Worm (Caenorhabditis elegans) whole organism, mixed stage, embryonic: Measurements from ENCODE around the gene C50F4.16.
A peak's percentile ranks its signal among the peaks of the same experiment; 100 is the strongest.

ENCODE experiments used
- M03D4.4 ChIP-seq: sonication (generic microtip); optimal IDR thresholded peaks from 2 replicates; lab custom pipeline; 2017; ENCODE audit warnings: mild to moderate bottlenecking, missing genetic modification characterization, missing compliant biosample characterization
- bed-3 ChIP-seq: fragments of 200-800 bp; sonication (Bioruptor generic); optimal IDR thresholded peaks from 3 replicates; lab custom pipeline; 2018; ENCODE audit warnings: mild to moderate bottlenecking, missing genetic modification characterization, moderate library complexity, missing compliant biosample characterization
- blmp-1 ChIP-seq: fragments of 150-350 bp; optimal IDR thresholded peaks from 2 replicates; lab custom pipeline; 2014; ENCODE audit warnings: missing biosample characterization, missing genetic modification characterization
- ceh-39 ChIP-seq: fragments of 150-350 bp; optimal IDR thresholded peaks from 2 replicates; lab custom pipeline; 2014; ENCODE audit warnings: missing biosample characterization, missing genetic modification characterization
- ceh-43 ChIP-seq: fragments of 200-800 bp; sonication (Bioruptor generic); optimal IDR thresholded peaks from 2 replicates; lab custom pipeline; 2018; ENCODE audit warnings: mild to moderate bottlenecking, missing genetic modification characterization, moderate library complexity, missing compliant biosample characterization
- ceh-83 ChIP-seq: fragments of 200-800 bp; sonication (Bioruptor generic); optimal IDR thresholded peaks from 2 replicates; lab custom pipeline; 2018; ENCODE audit warnings: mild to moderate bottlenecking, missing genetic modification characterization, missing compliant biosample characterization
- ces-1 ChIP-seq: fragments of 150-350 bp; optimal IDR thresholded peaks from 2 replicates; lab custom pipeline; 2014; ENCODE audit warnings: missing biosample characterization, missing genetic modification reagents, missing genetic modification characterization
- cnd-1 ChIP-seq: fragments of 200-800 bp; sonication (Bioruptor generic); optimal IDR thresholded peaks from 2 replicates; lab custom pipeline; 2018; ENCODE audit warnings: mild to moderate bottlenecking, missing genetic modification characterization, missing compliant biosample characterization
- drap-1 ChIP-seq: fragments of 200-800 bp; sonication (Bioruptor generic); optimal IDR thresholded peaks from 3 replicates; lab custom pipeline; 2018; ENCODE audit warnings: mild to moderate bottlenecking, missing genetic modification characterization, missing compliant biosample characterization
- elt-1 ChIP-seq: sonication (generic microtip); optimal IDR thresholded peaks from 2 replicates; lab custom pipeline; 2017; ENCODE audit warnings: missing genetic modification characterization, mild to moderate bottlenecking, missing compliant biosample characterization, antibody characterized with exemption, moderate library complexity, borderline replicate concordance; ENCODE audit not compliant: insufficient read depth
- elt-3 ChIP-seq: fragments of 150-350 bp; optimal IDR thresholded peaks from 2 replicates; lab custom pipeline; 2014; ENCODE audit warnings: missing biosample characterization, missing genetic modification characterization
- flh-1 ChIP-seq: fragments of 200-800 bp; sonication (Bioruptor generic); optimal IDR thresholded peaks from 2 replicates; lab custom pipeline; 2018; ENCODE audit warnings: mild to moderate bottlenecking, missing genetic modification characterization, moderate library complexity, missing compliant biosample characterization
- ham-2 ChIP-seq: fragments of 200-800 bp; sonication (Bioruptor generic); optimal IDR thresholded peaks from 2 replicates; lab custom pipeline; 2018; ENCODE audit warnings: mild to moderate bottlenecking, missing genetic modification characterization, missing compliant biosample characterization
- hlh-1 ChIP-seq: fragments of 150-350 bp; optimal IDR thresholded peaks from 2 replicates; lab custom pipeline; 2014; ENCODE audit warnings: missing biosample characterization, missing genetic modification reagents, missing genetic modification characterization
- lin-13 ChIP-seq: fragments of 150-350 bp; optimal IDR thresholded peaks from 2 replicates; lab custom pipeline; 2014; ENCODE audit warnings: missing biosample characterization, missing genetic modification characterization
- lin-32 ChIP-seq: fragments of 200-800 bp; sonication (Bioruptor generic); optimal IDR thresholded peaks from 2 replicates; lab custom pipeline; 2018; ENCODE audit warnings: mild to moderate bottlenecking, missing genetic modification characterization, missing compliant biosample characterization
- lsy-2 ChIP-seq: fragments of 150-350 bp; optimal IDR thresholded peaks from 2 replicates; lab custom pipeline; 2014; ENCODE audit warnings: missing biosample characterization, missing genetic modification characterization
- mab-5 ChIP-seq: fragments of 150-350 bp; optimal IDR thresholded peaks from 2 replicates; lab custom pipeline; 2014; ENCODE audit warnings: missing biosample characterization, missing genetic modification characterization
- mep-1 ChIP-seq: fragments of 150-350 bp; optimal IDR thresholded peaks from 2 replicates; lab custom pipeline; 2017; ENCODE audit warnings: missing biosample characterization, missing genetic modification reagents, missing genetic modification characterization, inconsistent platforms
- mls-2 ChIP-seq: sonication (generic microtip); optimal IDR thresholded peaks from 2 replicates; lab custom pipeline; 2016; ENCODE audit warnings: mild to moderate bottlenecking, missing genetic modification characterization, moderate library complexity, missing compliant biosample characterization
- nhr-12 ChIP-seq: fragments of 150-350 bp; optimal IDR thresholded peaks from 2 replicates; lab custom pipeline; 2014; ENCODE audit warnings: missing biosample characterization, missing genetic modification characterization
- nhr-2 ChIP-seq: fragments of 150-350 bp; optimal IDR thresholded peaks from 2 replicates; lab custom pipeline; 2014; ENCODE audit warnings: missing biosample characterization, missing genetic modification characterization
- nhr-237 ChIP-seq: fragments of 150-350 bp; optimal IDR thresholded peaks from 2 replicates; lab custom pipeline; 2014; ENCODE audit warnings: missing biosample characterization, missing genetic modification characterization
- nhr-28 ChIP-seq: fragments of 150-350 bp; optimal IDR thresholded peaks from 2 replicates; lab custom pipeline; 2014; ENCODE audit warnings: missing biosample characterization, missing genetic modification characterization
- nhr-76 ChIP-seq: sonication (generic microtip); optimal IDR thresholded peaks from 2 replicates; lab custom pipeline; 2017; ENCODE audit warnings: missing biosample characterization, missing genetic modification characterization
- pha-4 ChIP-seq: fragments of 150-350 bp; optimal IDR thresholded peaks from 2 replicates; lab custom pipeline; 2018; ENCODE audit warnings: missing biosample characterization, missing genetic modification reagents, missing genetic modification characterization
- sem-2 ChIP-seq: fragments of 200-800 bp; sonication (Bioruptor generic); optimal IDR thresholded peaks from 2 replicates; lab custom pipeline; 2018; ENCODE audit warnings: mild to moderate bottlenecking, missing genetic modification characterization, missing compliant biosample characterization
- snpc-4 ChIP-seq: fragments of 150-350 bp; optimal IDR thresholded peaks from 2 replicates; lab custom pipeline; 2014; ENCODE audit warnings: missing biosample characterization, missing genetic modification characterization
- sptf-1 ChIP-seq: sonication (generic microtip); optimal IDR thresholded peaks from 2 replicates; lab custom pipeline; 2017; ENCODE audit warnings: mild to moderate bottlenecking, missing genetic modification characterization, moderate library complexity, missing compliant biosample characterization
- tbx-8 ChIP-seq: fragments of 200-800 bp; sonication (Bioruptor generic); optimal IDR thresholded peaks from 2 replicates; lab custom pipeline; 2018; ENCODE audit warnings: mild to moderate bottlenecking, missing genetic modification characterization, moderate library complexity, missing compliant biosample characterization
- unc-120 ChIP-seq: sonication (generic microtip); optimal IDR thresholded peaks from 2 replicates; lab custom pipeline; 2017; ENCODE audit warnings: missing genetic modification characterization, missing compliant biosample characterization; ENCODE audit not compliant: poor library complexity, severe bottlenecking
- unc-39 ChIP-seq: fragments of 150-350 bp; optimal IDR thresholded peaks from 2 replicates; lab custom pipeline; 2014; ENCODE audit warnings: missing biosample characterization, missing genetic modification characterization
- unc-62 ChIP-seq: fragments of 150-350 bp; optimal IDR thresholded peaks from 2 replicates; lab custom pipeline; 2014; ENCODE audit warnings: missing biosample characterization, missing genetic modification reagents, missing genetic modification characterization
- zip-8 ChIP-seq: fragments of 150-350 bp; optimal IDR thresholded peaks from 2 replicates; lab custom pipeline; 2014; ENCODE audit warnings: missing biosample characterization, missing genetic modification characterization
- ztf-11 ChIP-seq: fragments of 150-350 bp; optimal IDR thresholded peaks from 2 replicates; lab custom pipeline; 2014; ENCODE audit warnings: missing biosample characterization, missing genetic modification characterization

C50F4.16 gene

ce11 chrV:9544176-9544632 is 2.8 kb upstream of the C50F4.16 start, which contains the start of gene mdf-1:
Gene mdf-1 (minus strand): TSS chrV:9544226.
- TF ChIP-seq flh-1 (GFP tag; lab: Kevin White, UChicago) (no peak), elt-3 (tag; lab: Kevin White, UChicago) (no peak), ceh-43 (GFP tag; lab: Kevin White, UChicago) (peak; percentile 16), unc-120 (tag; lab: Kevin White, UChicago) (no peak), nhr-76 (no peak), blmp-1 (tag; lab: Kevin White, UChicago) (no peak), ceh-83 (no peak), drap-1 (no peak), nhr-237 (tag; lab: Kevin White, UChicago) (peak; percentile 71), snpc-4 (tag; lab: Kevin White, UChicago) (no peak), lsy-2 (tag; lab: Kevin White, UChicago) (peak; percentile 61), mls-2 (tag; lab: Kevin White, UChicago) (peak; percentile 35), nhr-2 (no peak), mep-1 (peak; percentile 83), nhr-28 (tag; lab: Kevin White, UChicago) (no peak), elt-1 (tag; lab: Kevin White, UChicago) (peak; percentile 10), cnd-1 (tag; lab: Kevin White, UChicago) (peak; percentile 12), bed-3 (GFP tag; lab: Kevin White, UChicago) (no peak), lin-32 (GFP tag; lab: Kevin White, UChicago) (no peak), ham-2 (GFP tag; lab: Kevin White, UChicago) (no peak), tbx-8 (GFP tag; lab: Kevin White, UChicago) (no peak), ceh-39 (tag; lab: Kevin White, UChicago) (peak; percentile 29), pha-4 (tag; lab: Kevin White, UChicago) (peak; percentile 57), sem-2 (GFP tag; lab: Kevin White, UChicago) (no peak), mab-5 (no peak), hlh-1 (tag; lab: Kevin White, UChicago) (peak; percentile 44), lin-13 (tag; lab: Kevin White, UChicago) (peak; percentile 71), unc-39 (tag; lab: Kevin White, UChicago) (no peak), sptf-1 (tag; lab: Kevin White, UChicago) (peak; percentile 70), nhr-12 (no peak), ztf-11 (tag; lab: Kevin White, UChicago) (no peak), unc-62 (peak; percentile 23), M03D4.4 (tag; lab: Kevin White, UChicago) (peak; percentile 54), zip-8 (no peak), ces-1 (GFP tag; lab: Kevin White, UChicago) (peak; percentile 49)

ce11 chrV:9539638-9540037 is 1.8 kb downstream of the C50F4.16 start, which contains the start of gene C50F4.12:
Gene C50F4.12 (minus strand): TSS chrV:9539738.
- no peak for TF ChIP-seq ceh-39 (tag; lab: Kevin White, UChicago)
- TF ChIP-seq unc-39 (tag; lab: Kevin White, UChicago): no peak
- no peak for TF ChIP-seq mls-2 (tag; lab: Kevin White, UChicago)
- TF ChIP-seq lsy-2 (tag; lab: Kevin White, UChicago): no peak
- TF ChIP-seq ceh-43 (GFP tag; lab: Kevin White, UChicago): no peak
- TF ChIP-seq ces-1 (GFP tag; lab: Kevin White, UChicago): no peak
- no peak for TF ChIP-seq lin-13 (tag; lab: Kevin White, UChicago)
- no peak for TF ChIP-seq ztf-11 (tag; lab: Kevin White, UChicago)
- no peak for TF ChIP-seq ceh-83
- TF ChIP-seq tbx-8 (GFP tag; lab: Kevin White, UChicago): no peak
- no peak for TF ChIP-seq flh-1 (GFP tag; lab: Kevin White, UChicago)
- no peak for TF ChIP-seq elt-1 (tag; lab: Kevin White, UChicago)
- no peak for TF ChIP-seq snpc-4 (tag; lab: Kevin White, UChicago)
- no peak for TF ChIP-seq zip-8
- TF ChIP-seq nhr-28 (tag; lab: Kevin White, UChicago): no peak
- no peak for TF ChIP-seq nhr-2
- no peak for TF ChIP-seq pha-4 (tag; lab: Kevin White, UChicago)
- no peak for TF ChIP-seq unc-120 (tag; lab: Kevin White, UChicago)
- no peak for TF ChIP-seq blmp-1 (tag; lab: Kevin White, UChicago)

ce11 chrV:9536505-9536904 is 4.9 kb downstream of the C50F4.16 start, which contains the start of gene C50F4.4:
Gene C50F4.4 (plus strand): TSS chrV:9536771.
- TF ChIP-seq tbx-8 (GFP tag; lab: Kevin White, UChicago) (no peak), unc-120 (tag; lab: Kevin White, UChicago) (peak; percentile 34)
